Fruit fly (Drosophila melanogaster) whole organism, adult: ENCODE data around the gene Tmtc4.

ENCODE experiments used
- CG11617 ChIP-seq: fragments of 200-800 bp; sonication (Bioruptor generic); optimal IDR thresholded peaks from 2 replicates; lab custom pipeline; 2017; ENCODE audit warnings: mild to moderate bottlenecking, missing biosample characterization, missing genetic modification reagents, missing genetic modification characterization
- CG12768 ChIP-seq: fragments of 200-800 bp; sonication (Bioruptor generic); optimal IDR thresholded peaks from 2 replicates; lab custom pipeline; 2017; ENCODE audit warnings: missing biosample characterization, missing genetic modification characterization, mild to moderate bottlenecking, moderate library complexity, missing genetic modification reagents
- CG14711 ChIP-seq: fragments of 200-800 bp; sonication (Bioruptor generic); optimal IDR thresholded peaks from 2 replicates; lab custom pipeline; 2018; ENCODE audit warnings: missing biosample characterization, mild to moderate bottlenecking, missing genetic modification characterization, moderate library complexity
- CG33017 ChIP-seq: fragments of 200-800 bp; sonication (Bioruptor generic); optimal IDR thresholded peaks from 2 replicates; lab custom pipeline; 2018; ENCODE audit warnings: missing biosample characterization, mild to moderate bottlenecking, missing genetic modification characterization, moderate library complexity
- CG7045 ChIP-seq: fragments of 200-800 bp; sonication (Bioruptor generic); optimal IDR thresholded peaks from 2 replicates; lab custom pipeline; 2017; ENCODE audit warnings: missing biosample characterization, mild to moderate bottlenecking, missing genetic modification characterization
- Clk ChIP-seq: fragments of 200-800 bp; sonication (Bioruptor generic); optimal IDR thresholded peaks from 2 replicates; lab custom pipeline; 2017; ENCODE audit warnings: missing biosample characterization, missing genetic modification characterization
- Crg-1 ChIP-seq: fragments of 200-800 bp; sonication (Bioruptor generic); optimal IDR thresholded peaks from 2 replicates; lab custom pipeline; 2016; ENCODE audit warnings: missing biosample characterization, missing genetic modification characterization
- Hr96 ChIP-seq: fragments of 200-800 bp; sonication (Bioruptor generic); optimal IDR thresholded peaks from 2 replicates; lab custom pipeline; 2016; ENCODE audit warnings: missing biosample characterization, missing genetic modification characterization
- bab1 ChIP-seq: fragments of 200-800 bp; sonication (Bioruptor generic); optimal IDR thresholded peaks from 3 replicates; lab custom pipeline; 2019; ENCODE audit warnings: missing biosample characterization, mild to moderate bottlenecking, missing genetic modification characterization, moderate library complexity
- cnc ChIP-seq, 2 experiments: fragments of >200 bp; optimal IDR thresholded peaks; 2 replicates each; lab custom pipeline; 2017
- kay ChIP-seq: fragments of 200-800 bp; sonication (Bioruptor generic); peaks from one replicate; lab custom pipeline; 2016; ENCODE audit warnings: missing biosample characterization, missing genetic modification characterization, borderline replicate concordance
- ovo ChIP-seq: fragments of 200-800 bp; sonication (Bioruptor generic); optimal IDR thresholded peaks from 2 replicates; lab custom pipeline; 2016; ENCODE audit warnings: missing biosample characterization, missing genetic modification characterization
- pad ChIP-seq: fragments of 200-800 bp; sonication (Bioruptor generic); optimal IDR thresholded peaks from 3 replicates; lab custom pipeline; 2017; ENCODE audit warnings: missing biosample characterization, missing genetic modification characterization, mild to moderate bottlenecking, moderate library complexity, missing genetic modification reagents
- toe ChIP-seq: fragments of 200-800 bp; sonication (Bioruptor generic); optimal IDR thresholded peaks from 2 replicates; lab custom pipeline; 2016; ENCODE audit warnings: missing biosample characterization, missing genetic modification characterization

- no peak for TF ChIP-seq Clk (GFP tag; lab: Kevin White, UChicago)
- no peak for TF ChIP-seq pad (GFP tag; lab: Kevin White, UChicago)
- no peak for TF ChIP-seq CG14711 (tag; lab: Kevin White, UChicago)
- no peak for TF ChIP-seq toe (GFP tag; lab: Kevin White, UChicago)
- TF ChIP-seq CG12768 (GFP tag; lab: Kevin White, UChicago), result no peak
- TF ChIP-seq CG7045, result no peak
- TF ChIP-seq Crg-1 (GFP tag; lab: Kevin White, UChicago), result no peak
- no peak for TF ChIP-seq CG11617
- no peak for TF ChIP-seq kay (GFP tag; lab: Kevin White, UChicago)
- no peak for TF ChIP-seq Hr96 (GFP tag; lab: Kevin White, UChicago)
- no peak for TF ChIP-seq cnc (optimal IDR thresholded peaks at IDR 0.05; lab: Kevin White, UChicago)
- TF ChIP-seq CG33017, result no peak
- TF ChIP-seq ovo (GFP tag; lab: Kevin White, UChicago), result no peak
- peak; percentile 41 for TF ChIP-seq bab1 (GFP tag; lab: Kevin White, UChicago)
These were observed 5.0 kb upstream of the Tmtc4 start, which contains the start of the genes Surf4 and CG31301 for dm6 chr3R:15346018-15346383.
